Comparison of ENCODE assay signal across 1 fruit fly cellular context in genomic region chr3L:10637819-10638218, dm6.
A peak's percentile ranks its signal among the peaks of the same experiment; 100 is the strongest.
TF ChIP-seq lines count a peak whose summit lies in the region.

Cnep1r2 (plus strand) TSS chr3L:10638146.

TF ChIP-seq in whole organism, embryonic, 481 proteins besides CTCF, POLR2A, EP300 and RAD21 (continued from another document and continues in another):
- TF ChIP-seq HHEX (GFP tag; optimal IDR thresholded peaks at IDR 0.05; lab: Kevin White, UChicago) (peak; percentile 93), gt (GFP tag; IDR thresholded peaks at IDR 0.05; lab: Robert Waterston, UW) (peak; percentile 84), nerfin-1 (tag; optimal IDR thresholded peaks at IDR 0.05; lab: Kevin White, UChicago) (peak; percentile 94), Ets65A (GFP tag; lab: Kevin White, UChicago) (peak; percentile 98), pb (GFP tag; optimal IDR thresholded peaks at IDR 0.05; lab: Kevin White, UChicago) (peak; percentile 28), Vsx1 (GFP tag; optimal IDR thresholded peaks at IDR 0.05; lab: Kevin White, UChicago) (peak; percentile 88), CG7786 (GFP tag; optimal IDR thresholded peaks at IDR 0.05; lab: Kevin White, UChicago) (peak; percentile 68), Med (GFP tag; lab: Kevin White, UChicago) (peak; percentile 90), knrl (GFP tag; IDR thresholded peaks at IDR 0.05; lab: Robert Waterston, UW; ENCODE audit: partially characterized antibody) (peak; percentile 58; the same call in 2 of the 3 replicates), pan (optimal IDR thresholded peaks at IDR 0.05; lab: Kevin White, UChicago) (no peak), pan (GFP tag; optimal IDR thresholded peaks at IDR 0.05 in 1 of 2, IDR thresholded peaks at IDR 0.05 in 1 of 2) (peak in 1 of 2 experiments; percentile 96), zen (tag; optimal IDR thresholded peaks at IDR 0.05; lab: Kevin White, UChicago) (peak; percentile 97), CG2875 (GFP tag; optimal IDR thresholded peaks at IDR 0.05; lab: Kevin White, UChicago) (peak; percentile 88), CG34376 (GFP tag; optimal IDR thresholded peaks at IDR 0.05; lab: Kevin White, UChicago) (peak; percentile 82), CG18764 (GFP tag; optimal IDR thresholded peaks at IDR 0.05; lab: Kevin White, UChicago) (peak; percentile 84), B-H2 (GFP tag; optimal IDR thresholded peaks at IDR 0.05; lab: Kevin White, UChicago) (peak; percentile 97), CG10654 (GFP tag; optimal IDR thresholded peaks at IDR 0.05; lab: Kevin White, UChicago) (peak; percentile 92), HmgZ (tag; optimal IDR thresholded peaks at IDR 0.05; lab: Kevin White, UChicago) (peak; percentile 93), Hand (GFP tag; optimal IDR thresholded peaks at IDR 0.05; lab: Kevin White, UChicago) (peak; percentile 92), pros (GFP tag; optimal IDR thresholded peaks at IDR 0.05; lab: Kevin White, UChicago) (peak; percentile 60), corto (GFP tag; optimal IDR thresholded peaks at IDR 0.05; lab: Kevin White, UChicago) (peak; percentile 56), otp (GFP tag; IDR thresholded peaks at IDR 0.05; lab: Robert Waterston, UW) (peak; percentile 88), yki (optimal IDR thresholded peaks at IDR 0.05; lab: Kevin White, UChicago) (no peak), Opbp (GFP tag; IDR thresholded peaks at IDR 0.05; lab: Robert Waterston, UW; ENCODE audit: partially characterized antibody) (no peak), sna (GFP tag; IDR thresholded peaks at IDR 0.05; lab: Robert Waterston, UW; ENCODE audit: partially characterized antibody) (no peak), ewg (GFP tag; optimal IDR thresholded peaks at IDR 0.05; lab: Kevin White, UChicago) (peak; percentile 90), CG7928 (GFP tag; optimal IDR thresholded peaks at IDR 0.05; lab: Kevin White, UChicago) (peak; percentile 58), schlank (tag; optimal IDR thresholded peaks at IDR 0.05; lab: Kevin White, UChicago) (peak; percentile 83), cwo (GFP tag; optimal IDR thresholded peaks at IDR 0.05; lab: Kevin White, UChicago) (peak; percentile 87), gce (GFP tag; IDR thresholded peaks at IDR 0.05; lab: Robert Waterston, UW) (peak; percentile 90), Bgb (GFP tag; IDR thresholded peaks at IDR 0.05; lab: Robert Waterston, UW; ENCODE audit: partially characterized antibody) (no peak), Rx (GFP tag; IDR thresholded peaks at IDR 0.05; lab: Robert Waterston, UW) (peak; percentile 87), dmrt99B (tag; optimal IDR thresholded peaks at IDR 0.05; lab: Kevin White, UChicago) (peak; percentile 96), Blimp-1 (GFP tag; optimal IDR thresholded peaks at IDR 0.05; lab: Kevin White, UChicago) (peak; percentile 94), CG11398 (GFP tag; optimal IDR thresholded peaks at IDR 0.05; lab: Kevin White, UChicago) (no peak), chn (GFP tag; optimal IDR thresholded peaks at IDR 0.05; lab: Kevin White, UChicago) (peak; percentile 70), Mrtf (GFP tag; IDR thresholded peaks at IDR 0.05; lab: Robert Waterston, UW) (peak; percentile 96), Hsf (GFP tag; optimal IDR thresholded peaks at IDR 0.05; lab: Kevin White, UChicago) (peak; percentile 79), luna (GFP tag; optimal IDR thresholded peaks at IDR 0.05; lab: Kevin White, UChicago) (no peak), nau (GFP tag; optimal IDR thresholded peaks at IDR 0.05; lab: Kevin White, UChicago) (no peak), seq (GFP tag; IDR thresholded peaks at IDR 0.05; lab: Robert Waterston, UW) (peak; percentile 90), CG14441 (GFP tag; IDR thresholded peaks at IDR 0.05; lab: Robert Waterston, UW) (peak; percentile 94), ase (GFP tag; IDR thresholded peaks at IDR 0.05; lab: Robert Waterston, UW) (peak; percentile 86), sr (GFP tag; IDR thresholded peaks at IDR 0.05; lab: Robert Waterston, UW) (peak; percentile 68; the same call in 1 of the 3 replicates), CG3407 (GFP tag; optimal IDR thresholded peaks at IDR 0.05; lab: Kevin White, UChicago) (peak; percentile 90), ro (GFP tag; IDR thresholded peaks at IDR 0.05; lab: Robert Waterston, UW) (peak; percentile 93), inv (GFP tag; IDR thresholded peaks at IDR 0.05; lab: Robert Waterston, UW; ENCODE audit: partially characterized antibody) (no peak), CG17912 (GFP tag; optimal IDR thresholded peaks at IDR 0.05; lab: Kevin White, UChicago) (peak; percentile 89), chinmo (GFP tag; IDR thresholded peaks at IDR 0.05; lab: Robert Waterston, UW; ENCODE audit: partially characterized antibody) (no peak), CG10366 (GFP tag; IDR thresholded peaks at IDR 0.05; lab: Robert Waterston, UW) (peak; percentile 93), Lpt (GFP tag; optimal IDR thresholded peaks at IDR 0.05; lab: Kevin White, UChicago) (no peak), repo (GFP tag; optimal IDR thresholded peaks at IDR 0.05; lab: Kevin White, UChicago) (peak; percentile 33), Scr (GFP tag; IDR thresholded peaks at IDR 0.05; lab: Robert Waterston, UW; ENCODE audit: partially characterized antibody) (no peak), CG18599 (GFP tag; optimal IDR thresholded peaks at IDR 0.05; lab: Kevin White, UChicago) (peak; percentile 96), gcm2 (GFP tag; optimal IDR thresholded peaks at IDR 0.05; lab: Kevin White, UChicago) (no peak), btn (GFP tag; optimal IDR thresholded peaks at IDR 0.05; lab: Kevin White, UChicago) (no peak), CG14860 (GFP tag; IDR thresholded peaks at IDR 0.05; lab: Robert Waterston, UW; ENCODE audit: partially characterized antibody) (no peak), Chrac-16 (GFP tag; optimal IDR thresholded peaks at IDR 0.05; lab: Kevin White, UChicago) (peak; percentile 96), Pdp1 (GFP tag; optimal IDR thresholded peaks at IDR 0.05; lab: Kevin White, UChicago) (peak; percentile 67 to 71), tgo (GFP tag; IDR thresholded peaks at IDR 0.05; lab: Robert Waterston, UW) (peak; percentile 97), Fer1 (GFP tag; optimal IDR thresholded peaks at IDR 0.05; lab: Kevin White, UChicago) (peak; percentile 95), Camta (GFP tag; optimal IDR thresholded peaks at IDR 0.05; lab: Kevin White, UChicago) (peak; percentile 34), maf-S (GFP tag; optimal IDR thresholded peaks at IDR 0.05; lab: Kevin White, UChicago) (peak; percentile 49), CG42726 (GFP tag; IDR thresholded peaks at IDR 0.05; lab: Robert Waterston, UW; ENCODE audit: partially characterized antibody) (no peak), sisA (GFP tag; IDR thresholded peaks at IDR 0.05; lab: Robert Waterston, UW) (peak; percentile 94), CG10209 (GFP tag; optimal IDR thresholded peaks at IDR 0.05; lab: Kevin White, UChicago) (peak; percentile 97), Stat92E (GFP tag; optimal IDR thresholded peaks at IDR 0.05; lab: Kevin White, UChicago) (peak in 1 of 3 experiments; percentile 83), CG3838 (GFP tag; optimal IDR thresholded peaks at IDR 0.05; lab: Kevin White, UChicago) (peak; percentile 79), CG15073 (GFP tag; optimal IDR thresholded peaks at IDR 0.05; lab: Kevin White, UChicago) (peak; percentile 55), CG6813 (GFP tag; optimal IDR thresholded peaks at IDR 0.05; lab: Kevin White, UChicago) (peak; percentile 92), Meics (GFP tag; optimal IDR thresholded peaks at IDR 0.05; lab: Kevin White, UChicago) (peak; percentile 96), pita (GFP tag; optimal IDR thresholded peaks at IDR 0.05; lab: Kevin White, UChicago) (no peak), sug (tag; optimal IDR thresholded peaks at IDR 0.05; lab: Kevin White, UChicago) (peak; percentile 97), dm (GFP tag; optimal IDR thresholded peaks at IDR 0.05; lab: Kevin White, UChicago) (peak; percentile 1), tap (tag; optimal IDR thresholded peaks at IDR 0.05; lab: Kevin White, UChicago) (peak; percentile 91), sc (optimal IDR thresholded peaks at IDR 0.05; lab: Kevin White, UChicago) (no peak), sc (GFP tag; optimal IDR thresholded peaks at IDR 0.05; lab: Kevin White, UChicago) (peak; percentile 94), CG11723 (GFP tag; optimal IDR thresholded peaks at IDR 0.05; lab: Kevin White, UChicago) (peak; percentile 87), vvl (GFP tag; IDR thresholded peaks at IDR 0.05; lab: Robert Waterston, UW) (peak; percentile 97), p53 (GFP tag; optimal IDR thresholded peaks at IDR 0.05; lab: Kevin White, UChicago) (no peak), Optix (GFP tag; IDR thresholded peaks at IDR 0.05; lab: Robert Waterston, UW) (peak; percentile 80; the same call in 2 of the 3 replicates), pnt (GFP tag; optimal IDR thresholded peaks at IDR 0.05; lab: Kevin White, UChicago) (peak; percentile 82), CG12104 (GFP tag; optimal IDR thresholded peaks at IDR 0.05; lab: Kevin White, UChicago) (peak; percentile 88), CG3995 (GFP tag; optimal IDR thresholded peaks at IDR 0.05; lab: Kevin White, UChicago) (peak; percentile 20), CG10565 (GFP tag; optimal IDR thresholded peaks at IDR 0.05; lab: Kevin White, UChicago) (peak; percentile 24), lbe (GFP tag; optimal IDR thresholded peaks at IDR 0.05; lab: Kevin White, UChicago) (peak; percentile 92), cad (GFP tag; optimal IDR thresholded peaks at IDR 0.05; lab: Kevin White, UChicago) (no peak), sim (GFP tag; IDR thresholded peaks at IDR 0.05; lab: Robert Waterston, UW) (peak; percentile 88), pzg (GFP tag; optimal IDR thresholded peaks at IDR 0.05; lab: Kevin White, UChicago) (peak; percentile 21), jigr1 (GFP tag; IDR thresholded peaks at IDR 0.05; lab: Robert Waterston, UW) (peak; percentile 87; the same call in 2 of the 3 replicates), sima (GFP tag; optimal IDR thresholded peaks at IDR 0.05; lab: Kevin White, UChicago) (no peak), chm (GFP tag; IDR thresholded peaks at IDR 0.05; lab: Robert Waterston, UW) (peak; percentile 73), Oaz (GFP tag; IDR thresholded peaks at IDR 0.05; lab: Robert Waterston, UW) (peak; percentile 73; the same call in 1 of the 2 replicates), phol (tag; optimal IDR thresholded peaks at IDR 0.05; lab: Kevin White, UChicago) (peak; percentile 97), Mad (GFP tag; optimal IDR thresholded peaks at IDR 0.05; lab: Kevin White, UChicago) (peak; percentile 65), Dp (GFP tag; optimal IDR thresholded peaks at IDR 0.05; lab: Kevin White, UChicago) (peak; percentile 37), onecut (GFP tag; IDR thresholded peaks at IDR 0.05; lab: Robert Waterston, UW) (peak; percentile 80), CG4328 (GFP tag; optimal IDR thresholded peaks at IDR 0.05; lab: Kevin White, UChicago) (peak; percentile 96), CoRest (tag; optimal IDR thresholded peaks at IDR 0.05; lab: Kevin White, UChicago) (peak; percentile 99), lab (GFP tag; optimal IDR thresholded peaks at IDR 0.05; lab: Kevin White, UChicago) (peak; percentile 96), fd64A (GFP tag; optimal IDR thresholded peaks at IDR 0.05; lab: Kevin White, UChicago) (peak; percentile 24), tio (GFP tag; optimal IDR thresholded peaks at IDR 0.05; lab: Kevin White, UChicago) (peak; percentile 87), mld (GFP tag; IDR thresholded peaks at IDR 0.05; lab: Robert Waterston, UW; ENCODE audit: partially characterized antibody) (no peak), CG12744 (GFP tag; optimal IDR thresholded peaks at IDR 0.05; lab: Kevin White, UChicago) (no peak), aop (GFP tag; IDR thresholded peaks at IDR 0.05; lab: Robert Waterston, UW) (no peak; the same call in 1 of the 2 replicates), Sin3A (optimal IDR thresholded peaks at IDR 0.05; lab: Kevin White, UChicago) (no peak), sob (GFP tag; IDR thresholded peaks at IDR 0.05; lab: Robert Waterston, UW) (peak; percentile 97), Usf (GFP tag; optimal IDR thresholded peaks at IDR 0.05; lab: Kevin White, UChicago) (peak; percentile 94), CG11504 (tag; optimal IDR thresholded peaks at IDR 0.05; lab: Kevin White, UChicago) (peak; percentile 95), crc (GFP tag; optimal IDR thresholded peaks at IDR 0.05; lab: Kevin White, UChicago) (no peak), ems (GFP tag; optimal IDR thresholded peaks at IDR 0.05; lab: Kevin White, UChicago) (peak; percentile 49), CG11696 (GFP tag; IDR thresholded peaks at IDR 0.05; lab: Robert Waterston, UW) (peak; percentile 79), CG15269 (tag; optimal IDR thresholded peaks at IDR 0.05; lab: Kevin White, UChicago) (peak; percentile 97), zfh1 (GFP tag; IDR thresholded peaks at IDR 0.05; lab: Robert Waterston, UW) (peak; percentile 96), abd-A (tag; optimal IDR thresholded peaks at IDR 0.05; lab: Kevin White, UChicago) (no peak), CG31388 (GFP tag; optimal IDR thresholded peaks at IDR 0.05; lab: Kevin White, UChicago) (peak; percentile 70), CG4617 (GFP tag; optimal IDR thresholded peaks at IDR 0.05; lab: Kevin White, UChicago; ENCODE audit: borderline replicate concordance) (peak; percentile 94), dysf (GFP tag; IDR thresholded peaks at IDR 0.05; lab: Robert Waterston, UW) (peak; percentile 97), CG9437 (GFP tag; optimal IDR thresholded peaks at IDR 0.05; lab: Kevin White, UChicago) (peak; percentile 93), Six4 (GFP tag; optimal IDR thresholded peaks at IDR 0.05; lab: Kevin White, UChicago) (peak; percentile 93), ind (GFP tag; optimal IDR thresholded peaks at IDR 0.05; lab: Kevin White, UChicago) (peak; percentile 96), CG6765 (GFP tag; optimal IDR thresholded peaks at IDR 0.05; lab: Kevin White, UChicago) (peak; percentile 94), C15 (GFP tag; IDR thresholded peaks at IDR 0.05; lab: Robert Waterston, UW) (peak; percentile 66; the same call in 2 of the 3 replicates), CG6854 (GFP tag; optimal IDR thresholded peaks at IDR 0.05; lab: Kevin White, UChicago) (peak; percentile 82), Sox102F (GFP tag; optimal IDR thresholded peaks at IDR 0.05; lab: Kevin White, UChicago) (peak; percentile 96), CG9797 (GFP tag; optimal IDR thresholded peaks at IDR 0.05; lab: Kevin White, UChicago) (peak; percentile 70), CG13775 (GFP tag; optimal IDR thresholded peaks at IDR 0.05; lab: Kevin White, UChicago) (peak; percentile 97), CG7839 (tag; optimal IDR thresholded peaks at IDR 0.05; lab: Kevin White, UChicago) (peak; percentile 98), ap (GFP tag; IDR thresholded peaks at IDR 0.05; lab: Robert Waterston, UW) (peak; percentile 87), NfI (GFP tag; optimal IDR thresholded peaks at IDR 0.05; lab: Kevin White, UChicago) (peak; percentile 97), CG14014 (GFP tag; IDR thresholded peaks at IDR 0.05; lab: Robert Waterston, UW) (peak; percentile 95)
